Fruit fly (Drosophila melanogaster) whole organism, prepupa: ENCODE measurements around the gene CG8500.

Experiments
- CG11294 ChIP-seq: fragments of 200-800 bp; sonication (Bioruptor generic); IDR thresholded peaks from 2 replicates; pipeline ENCODE4 v1.3.6; 2022; ENCODE audit warnings: missing biosample characterization, missing genetic modification characterization
- CG16779 ChIP-seq: fragments of 200-800 bp; sonication (Bioruptor generic); optimal IDR thresholded peaks from 3 replicates; lab custom pipeline; 2017; ENCODE audit warnings: missing biosample characterization, mild to moderate bottlenecking, missing genetic modification characterization
- CG6276 ChIP-seq: fragments of 200-800 bp; sonication (Bioruptor generic); optimal IDR thresholded peaks from 2 replicates; lab custom pipeline; 2017; ENCODE audit warnings: missing biosample characterization, mild to moderate bottlenecking, missing genetic modification characterization
- Eip75B ChIP-seq: fragments of 200-800 bp; sonication (Bioruptor generic); optimal IDR thresholded peaks from 3 replicates; lab custom pipeline; 2016; ENCODE audit warnings: missing biosample characterization, missing genetic modification characterization
- Hr39 ChIP-seq: fragments of 200-800 bp; sonication (Bioruptor generic); optimal IDR thresholded peaks from 2 replicates; lab custom pipeline; 2016; ENCODE audit warnings: missing biosample characterization, missing genetic modification characterization
- OdsH ChIP-seq: fragments of 200-800 bp; sonication (Bioruptor generic); optimal IDR thresholded peaks from 3 replicates; lab custom pipeline; 2016; ENCODE audit warnings: missing biosample characterization, missing genetic modification characterization
- Sox102F ChIP-seq: fragments of 200-800 bp; sonication (Bioruptor generic); optimal IDR thresholded peaks from 2 replicates; lab custom pipeline; 2016; ENCODE audit warnings: missing biosample characterization, mild to moderate bottlenecking, missing genetic modification characterization
- Sox14 ChIP-seq: fragments of 200-800 bp; sonication (Bioruptor generic); optimal IDR thresholded peaks from 3 replicates; lab custom pipeline; 2016; ENCODE audit warnings: missing biosample characterization, missing genetic modification characterization
- spab ChIP-seq: fragments of 200-800 bp; sonication (Bioruptor generic); optimal IDR thresholded peaks from 2 replicates; lab custom pipeline; 2017; ENCODE audit warnings: missing biosample characterization, mild to moderate bottlenecking, missing genetic modification characterization, missing genetic modification reagents

DNA sequence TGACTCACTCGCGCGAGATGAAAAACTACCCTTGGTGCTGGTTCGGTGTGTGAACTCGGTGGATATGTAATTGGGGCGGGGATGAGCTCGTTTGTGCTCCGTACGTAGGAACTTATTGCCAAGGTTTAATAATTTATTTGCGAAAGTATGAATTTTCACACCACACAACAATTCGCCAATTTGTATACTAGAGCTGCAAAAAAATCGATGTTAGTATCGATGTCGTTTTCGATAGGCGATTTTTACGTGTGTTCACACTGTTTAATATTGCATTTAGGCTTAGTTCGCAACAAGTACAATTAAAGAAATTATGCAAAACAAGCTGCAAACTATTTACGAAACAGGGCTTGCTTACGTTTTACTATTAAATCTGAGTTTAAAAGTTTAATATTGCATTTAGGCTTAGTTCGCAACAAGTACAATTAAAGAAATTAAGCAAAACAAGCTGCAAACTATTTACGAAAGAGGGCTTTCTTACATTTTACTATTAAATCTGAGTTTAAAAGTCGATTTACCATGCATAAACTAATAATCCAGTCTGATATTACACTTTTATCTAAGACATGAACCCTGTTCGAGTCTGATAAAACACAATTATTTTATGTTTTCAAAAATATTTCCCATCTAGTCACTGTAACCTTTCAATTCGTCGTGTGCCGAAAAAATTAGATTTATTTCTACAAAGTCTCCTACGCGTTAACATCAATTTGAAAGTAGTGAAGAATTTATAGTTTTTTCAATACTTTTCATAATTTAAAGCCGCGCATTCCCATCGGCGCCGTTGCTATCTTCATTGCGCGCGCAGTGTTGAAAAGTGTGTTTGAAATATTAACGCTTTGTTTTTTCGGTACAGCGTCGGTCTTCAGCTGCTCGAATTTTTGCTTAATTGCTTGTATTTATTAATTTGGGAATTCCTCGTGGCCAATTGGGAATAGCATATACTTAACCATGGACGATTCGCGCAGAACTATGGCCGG is 21.2 kb upstream of the CG8500 start, which contains the start of the genes Snap24 and CG8478:
- TF ChIP-seq Hr39 (GFP tag; lab: Kevin White, UChicago) (no peak), Sox14 (GFP tag; lab: Kevin White, UChicago) (no peak), CG16779 (no peak), spab (no peak), OdsH (GFP tag; lab: Kevin White, UChicago) (no peak), CG6276 (GFP tag; lab: Kevin White, UChicago) (no peak), Sox102F (no peak), Eip75B (GFP tag; lab: Kevin White, UChicago) (no peak), CG11294 (GFP tag; lab: Robert Waterston, UW) (no peak)
